Fruit fly (Drosophila melanogaster) Kc167 (cell line): ENCODE data around the gene Cmtr1.

ENCODE experiments used
- Myc ChIP-seq: fragments of >200 bp; optimal IDR thresholded peaks from 2 replicates; lab custom pipeline; 2017; ENCODE audit warnings: missing external identifiers
- Sin3A ChIP-seq: fragments of >200 bp; optimal IDR thresholded peaks from 2 replicates; lab custom pipeline; 2018; ENCODE audit warnings: missing external identifiers
- h ChIP-seq: fragments of >200 bp; optimal IDR thresholded peaks from 3 replicates; lab custom pipeline; 2018; ENCODE audit warnings: missing external identifiers
- insv ChIP-seq: fragments of >200 bp; optimal IDR thresholded peaks from 3 replicates; lab custom pipeline; 2018; ENCODE audit warnings: missing external identifiers
- psq ChIP-seq: fragments of >200 bp; optimal IDR thresholded peaks from 2 replicates; lab custom pipeline; 2017; ENCODE audit warnings: missing external identifiers
- ttk ChIP-seq: sonication (Bioruptor generic); optimal IDR thresholded peaks from 2 replicates; lab custom pipeline; 2017; ENCODE audit warnings: missing external identifiers

Gene Cmtr1

dm6 chrX:4100824-4101368 is at the start of gene Cmtr1, which contains the start of gene CG15375:
TSS of gene Cmtr1 (minus strand) at chrX:4101031.
TSS of gene CG15375 (plus strand) at chrX:4101318.
- TF ChIP-seq h, result no peak
- TF ChIP-seq ttk (lab: Kevin White, UChicago), result no peak

dm6 chrX:4139043-4139442 is 38.2 kb upstream of the Cmtr1 start:
- no peak for TF ChIP-seq ttk (lab: Kevin White, UChicago)

dm6 chrX:4131049-4131629 is 30.3 kb upstream of the Cmtr1 start, which contains the start of gene GlcAT-I:
TSS of gene GlcAT-I (plus strand) at chrX:4131211.
- no peak for TF ChIP-seq ttk (lab: Kevin White, UChicago)
- TF ChIP-seq Sin3A (lab: Kevin White, UChicago), result no peak
- TF ChIP-seq insv, result no peak
- TF ChIP-seq psq (lab: Kevin White, UChicago), result no peak
- TF ChIP-seq h, result no peak
- no peak for TF ChIP-seq Myc

- no peak for TF ChIP-seq h
- TF ChIP-seq insv, result no peak
- TF ChIP-seq ttk (lab: Kevin White, UChicago), result no peak
- TF ChIP-seq psq (lab: Kevin White, UChicago), result no peak
These were observed 18.8 kb upstream of the Cmtr1 start for dm6 chrX:4119582-4119981.

dm6 chrX:4116834-4117736 is 16.3 kb upstream of the Cmtr1 start, which contains the start of the genes tyf and Tip60:
TSS of gene tyf (plus strand) at chrX:4117020.
TSS of gene Tip60 (minus strand) at chrX:4117487.
- TF ChIP-seq h (no peak), Myc (no peak), insv (no peak), ttk (lab: Kevin White, UChicago) (no peak), psq (lab: Kevin White, UChicago) (no peak), Sin3A (lab: Kevin White, UChicago) (no peak)

- no peak for TF ChIP-seq Sin3A (lab: Kevin White, UChicago)
- no peak for TF ChIP-seq insv
- no peak for TF ChIP-seq psq (lab: Kevin White, UChicago)
- no peak for TF ChIP-seq h
- no peak for TF ChIP-seq Myc
- no peak for TF ChIP-seq ttk (lab: Kevin White, UChicago)
These were observed 12.9 kb upstream of the Cmtr1 start, which contains the start of the genes dgt4 and Nsun2 for dm6 chrX:4113698-4114216. TSS of gene dgt4 (plus strand) at chrX:4113701. TSS of gene Nsun2 (minus strand) at chrX:4113734.

dm6 chrX:4108612-4109173 is 7.9 kb upstream of the Cmtr1 start:
- TF ChIP-seq ttk (lab: Kevin White, UChicago) (no peak), insv (no peak), h (no peak), Myc (no peak), psq (lab: Kevin White, UChicago) (no peak), Sin3A (lab: Kevin White, UChicago) (no peak)

dm6 chrX:4108114-4108439 is 7.2 kb upstream of the Cmtr1 start:
- TF ChIP-seq insv (no peak), h (no peak), ttk (lab: Kevin White, UChicago) (no peak), Sin3A (lab: Kevin White, UChicago) (no peak), psq (lab: Kevin White, UChicago) (no peak), Myc (no peak)

dm6 chrX:4107261-4108113 is 6.7 kb upstream of the Cmtr1 start:
- TF ChIP-seq Myc, result no peak
- no peak for TF ChIP-seq psq (lab: Kevin White, UChicago)
- no peak for TF ChIP-seq ttk (lab: Kevin White, UChicago)
- no peak for TF ChIP-seq insv
- no peak for TF ChIP-seq h
- no peak for TF ChIP-seq Sin3A (lab: Kevin White, UChicago)

dm6 chrX:4106756-4107155 is 5.9 kb upstream of the Cmtr1 start:
- no peak for TF ChIP-seq Myc
- no peak for TF ChIP-seq insv
- no peak for TF ChIP-seq ttk (lab: Kevin White, UChicago)
- TF ChIP-seq h, result no peak
- no peak for TF ChIP-seq psq (lab: Kevin White, UChicago)
- no peak for TF ChIP-seq Sin3A (lab: Kevin White, UChicago)

- TF ChIP-seq h (no peak), insv (no peak), Myc (no peak), ttk (lab: Kevin White, UChicago) (no peak), Sin3A (lab: Kevin White, UChicago) (no peak), psq (lab: Kevin White, UChicago) (no peak)
These were observed 5.4 kb upstream of the Cmtr1 start for dm6 chrX:4106240-4106639.
